Fruit fly (Drosophila melanogaster) S2 (cell line): Measurements from ENCODE around the gene Sgs8.

Experiments
- CG8478 ChIP-seq: fragments of >200 bp; optimal IDR thresholded peaks from 2 replicates; lab custom pipeline; 2018
- CTCF ChIP-seq, 2 experiments: fragments of >200 bp; optimal IDR thresholded peaks; 2 replicates each; lab custom pipeline; 2018

Sgs8 gene

DNA sequence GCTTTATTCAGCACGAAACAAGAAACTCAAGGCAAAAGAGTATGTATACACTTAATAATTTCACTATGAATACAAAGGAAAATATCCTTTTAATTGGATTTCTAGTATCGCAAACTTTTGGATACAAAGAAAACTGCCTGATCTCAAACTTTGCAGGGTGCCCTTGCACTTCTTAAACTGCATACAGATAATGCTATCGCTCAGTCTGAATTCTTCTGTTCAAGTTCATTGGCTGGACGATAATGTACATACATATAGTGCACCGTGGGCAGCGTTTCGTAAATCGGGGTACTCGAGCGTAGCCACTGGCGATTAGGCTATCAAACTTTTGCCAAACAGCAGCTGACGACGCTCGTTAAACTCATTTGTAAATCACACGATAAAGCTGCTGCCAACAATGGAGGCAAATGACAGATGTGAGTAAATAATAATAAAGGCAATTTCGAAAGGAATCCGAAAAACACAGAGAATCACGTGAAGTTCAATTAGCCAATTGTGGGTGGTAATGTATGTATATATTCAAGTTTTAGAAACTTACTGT is 17.5 kb upstream of the Sgs8 start:
- TF ChIP-seq CTCF (optimal IDR thresholded peaks at IDR 0.05; lab: Kevin White, UChicago) (no peak), CG8478 (lab: Kevin White, UChicago) (no peak)

DNA sequence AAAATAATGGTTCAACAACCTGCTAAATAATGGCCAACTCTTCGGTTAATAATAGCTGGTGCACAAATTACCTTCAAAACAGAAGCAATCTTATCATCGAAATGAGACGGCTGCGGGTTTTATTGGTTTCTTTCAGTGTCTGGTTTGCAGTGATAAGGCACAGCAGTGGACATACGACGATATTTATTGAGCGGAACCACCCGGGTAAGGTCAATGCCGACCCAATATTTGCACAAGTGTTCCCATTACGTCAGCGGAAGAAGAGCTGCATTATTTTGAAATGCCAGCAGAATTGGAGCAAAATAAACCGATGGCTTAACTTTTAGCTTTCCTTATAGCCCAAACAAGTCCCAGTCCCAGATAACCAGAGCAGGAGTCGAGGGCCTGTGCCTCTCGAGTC is 16.6 kb upstream of the Sgs8 start:
- TF ChIP-seq CG8478 (lab: Kevin White, UChicago): no peak
- TF ChIP-seq CTCF (optimal IDR thresholded peaks at IDR 0.05; lab: Kevin White, UChicago): no peak

DNA sequence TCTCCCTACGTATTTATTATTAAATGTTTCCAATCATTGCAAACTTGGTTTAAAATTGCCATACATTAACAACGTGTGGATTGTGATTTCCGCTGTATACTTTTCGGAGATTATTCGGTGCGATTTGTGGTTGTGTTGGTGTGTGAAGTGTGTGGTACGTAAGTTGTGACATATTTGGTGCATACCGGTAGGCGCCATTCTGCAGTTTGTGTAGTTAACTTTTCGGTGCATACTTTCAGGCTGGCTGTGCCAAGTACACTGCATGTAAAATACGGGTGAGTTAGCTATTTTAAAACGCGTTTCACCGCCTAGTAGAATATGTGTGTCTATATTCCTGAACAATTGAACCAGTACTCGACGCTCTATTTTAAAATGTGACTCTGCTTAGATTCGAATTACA is 14.1 kb upstream of the Sgs8 start:
- no peak for TF ChIP-seq CG8478 (lab: Kevin White, UChicago)
- TF ChIP-seq CTCF (optimal IDR thresholded peaks at IDR 0.05; lab: Kevin White, UChicago): peak; percentile 74 to 75

DNA sequence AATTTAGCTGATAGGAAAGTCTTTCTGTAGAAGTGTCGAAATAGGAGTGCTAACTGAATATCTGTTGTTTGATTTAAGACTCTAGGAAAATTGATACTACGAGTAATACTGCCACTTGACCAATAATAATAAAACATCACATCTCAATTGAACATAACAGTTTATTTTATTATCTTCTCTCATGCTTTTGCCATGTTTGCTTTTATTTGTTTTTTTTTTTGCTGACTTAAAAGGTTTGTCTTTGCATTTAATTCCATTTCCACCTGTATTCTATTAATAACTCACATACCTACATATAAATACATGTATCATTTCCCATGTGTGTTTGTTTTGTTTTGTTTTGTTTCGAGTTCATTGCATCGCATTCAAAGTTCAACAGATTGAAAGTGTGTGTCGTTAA is 13.4 kb upstream of the Sgs8 start, which contains the start of the genes CG11714 and Fuca:
Gene CG11714 (minus strand): TSS at position 101 of the 400 bp plus-strand sequence.
Gene Fuca (minus strand): TSS at position 101 of the 400 bp plus-strand sequence.
- TF ChIP-seq CTCF (optimal IDR thresholded peaks at IDR 0.05; lab: Kevin White, UChicago) (no peak), CG8478 (lab: Kevin White, UChicago) (no peak)

DNA sequence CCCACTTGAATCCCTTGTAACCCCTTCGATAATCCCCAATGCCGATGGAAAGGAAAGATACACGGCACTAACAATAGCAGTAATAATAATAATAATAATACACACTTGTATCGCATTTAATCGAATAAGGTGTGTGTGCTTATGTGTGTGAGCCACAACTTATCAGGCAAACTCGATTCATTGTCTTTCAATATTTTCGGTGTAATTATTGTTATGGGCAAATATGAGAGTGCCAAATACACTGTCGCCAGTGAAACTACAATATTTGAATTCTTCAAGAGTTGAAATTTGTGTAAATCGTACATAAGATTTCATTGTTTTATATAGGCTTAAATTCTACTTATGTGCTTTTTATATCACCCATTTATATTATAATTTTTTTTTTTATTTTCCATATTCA is 7.0 kb upstream of the Sgs8 start:
- no peak for TF ChIP-seq CG8478 (lab: Kevin White, UChicago)
- TF ChIP-seq CTCF (optimal IDR thresholded peaks at IDR 0.05; lab: Kevin White, UChicago): no peak

DNA sequence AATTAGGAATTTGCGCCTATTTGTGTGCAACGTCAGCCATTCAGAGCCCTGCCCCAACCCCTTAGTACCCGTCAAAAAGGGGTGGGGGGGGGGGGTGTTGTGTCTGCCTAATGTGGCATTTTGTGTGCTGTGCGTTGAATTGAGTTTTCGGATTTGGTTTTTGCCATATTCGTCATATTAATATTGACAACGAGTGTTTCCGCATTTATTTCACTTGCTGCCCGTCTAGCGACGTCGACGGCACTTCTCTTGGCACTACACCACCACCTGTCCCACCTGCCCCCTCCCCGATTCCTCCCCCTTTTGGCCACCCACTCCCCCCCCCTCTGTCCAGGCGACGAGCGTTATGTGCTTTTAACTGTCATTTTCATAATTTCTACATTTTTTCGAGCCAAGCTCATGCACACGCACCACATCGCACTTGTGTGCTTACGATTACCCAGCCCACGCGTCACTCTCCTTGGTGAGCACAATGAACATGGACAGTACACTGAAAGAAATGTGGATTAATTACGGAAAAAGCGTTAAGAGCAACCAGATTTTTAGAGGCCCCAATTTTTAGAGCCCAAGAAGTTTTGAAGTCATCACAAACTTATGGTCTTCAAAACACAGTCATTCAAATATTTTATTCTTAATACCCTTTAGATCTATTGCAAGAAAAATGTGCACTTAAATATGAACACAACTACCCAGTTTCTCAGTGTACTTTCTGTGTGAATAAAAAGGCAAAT is 6.3 kb upstream of the Sgs8 start:
- no peak for TF ChIP-seq CG8478 (lab: Kevin White, UChicago)
- no peak for TF ChIP-seq CTCF (optimal IDR thresholded peaks at IDR 0.05; lab: Kevin White, UChicago)

DNA sequence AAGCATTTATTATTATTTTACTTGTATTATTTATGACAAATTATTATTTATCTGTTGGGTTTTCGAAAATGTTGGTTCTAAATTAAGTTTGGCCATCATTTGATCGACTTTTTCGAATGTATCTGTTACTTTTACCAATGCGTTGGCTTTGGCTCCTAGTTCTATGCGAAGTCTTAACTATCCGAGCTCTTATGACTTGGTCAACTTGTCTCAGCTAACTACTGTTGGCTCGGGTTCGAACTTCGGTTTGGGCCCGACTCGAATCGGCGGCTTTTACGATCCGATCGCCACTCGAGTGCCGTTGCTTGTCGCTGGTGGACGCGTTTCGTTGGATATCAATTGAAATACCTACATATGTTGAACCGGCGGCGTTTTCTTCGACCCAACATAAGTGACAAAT is 4.2 kb upstream of the Sgs8 start, which contains the start of gene CG7512:
Gene CG7512 (plus strand): TSS at position 301 of the 400 bp plus-strand sequence.
- TF ChIP-seq CTCF (optimal IDR thresholded peaks at IDR 0.05; lab: Kevin White, UChicago) (no peak), CG8478 (lab: Kevin White, UChicago) (no peak)

DNA sequence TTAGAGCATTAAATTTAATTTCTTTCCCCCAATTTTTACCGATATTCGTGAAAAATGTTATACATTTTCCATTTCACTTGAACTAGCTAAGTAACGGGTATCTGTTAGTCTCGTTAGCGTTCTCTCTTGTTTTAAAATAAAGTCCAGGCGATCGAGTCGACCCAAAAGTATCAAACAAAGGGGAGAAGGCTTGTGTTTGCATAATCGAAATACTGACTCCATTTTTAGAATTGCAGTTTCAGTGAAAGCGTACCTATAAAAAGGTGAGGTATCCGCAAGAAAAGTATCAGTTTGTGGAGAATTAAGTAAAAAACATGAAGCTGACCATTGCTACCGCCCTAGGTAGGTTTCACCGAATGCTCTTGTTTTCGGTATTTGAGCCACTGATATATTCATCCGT is 2.7 kb upstream of the Sgs8 start, which contains the start of gene Sgs3:
Gene Sgs3 (plus strand): TSS at position 301 of the 400 bp plus-strand sequence.
- TF ChIP-seq CTCF (optimal IDR thresholded peaks at IDR 0.05; lab: Kevin White, UChicago) (no peak), CG8478 (lab: Kevin White, UChicago) (no peak)

DNA sequence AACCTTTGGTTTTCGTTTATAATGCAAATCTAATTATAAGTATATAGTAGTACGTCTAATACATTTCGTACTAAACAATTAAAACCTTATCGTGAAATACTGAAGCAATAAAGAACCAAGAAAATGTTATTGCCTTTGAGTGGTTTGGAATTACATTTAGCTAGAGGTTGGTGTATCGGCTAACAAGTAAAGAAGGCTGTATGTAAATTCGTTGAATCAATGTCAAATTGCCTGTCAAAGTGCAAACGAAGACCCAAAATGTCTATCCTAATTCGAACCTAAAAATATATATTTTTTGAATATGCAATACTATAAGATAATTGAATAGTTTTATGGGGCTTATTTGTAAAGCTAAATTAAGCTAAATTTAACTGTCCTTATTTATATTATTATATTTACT is 2.0 kb upstream of the Sgs8 start:
- peak; percentile 30 to 62 for TF ChIP-seq CTCF (optimal IDR thresholded peaks at IDR 0.05; lab: Kevin White, UChicago)
- no peak for TF ChIP-seq CG8478 (lab: Kevin White, UChicago)

DNA sequence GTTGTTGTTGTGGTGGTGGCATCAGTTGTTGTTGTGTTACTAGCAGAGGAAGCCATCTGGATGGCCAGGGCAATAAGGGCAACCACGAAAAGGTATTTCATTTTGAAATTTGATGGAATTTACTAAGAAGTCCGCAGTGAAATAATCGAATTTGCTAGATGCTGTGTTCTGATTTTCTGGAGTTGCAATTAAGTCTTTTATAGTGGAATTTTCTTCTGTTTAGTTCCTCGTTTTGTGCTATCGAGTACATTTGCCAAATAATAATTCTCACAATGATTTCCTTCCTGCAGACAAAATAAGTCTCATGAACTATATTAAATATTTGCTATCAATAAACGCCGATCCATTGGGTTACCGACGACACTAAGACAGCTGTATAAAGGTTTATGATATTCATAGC is 1.3 kb upstream of the Sgs8 start, which contains the start of gene CG33272:
Gene CG33272 (minus strand): TSS at position 101 of the 400 bp plus-strand sequence.
- TF ChIP-seq CG8478 (lab: Kevin White, UChicago): no peak
- no peak for TF ChIP-seq CTCF (optimal IDR thresholded peaks at IDR 0.05; lab: Kevin White, UChicago)

DNA sequence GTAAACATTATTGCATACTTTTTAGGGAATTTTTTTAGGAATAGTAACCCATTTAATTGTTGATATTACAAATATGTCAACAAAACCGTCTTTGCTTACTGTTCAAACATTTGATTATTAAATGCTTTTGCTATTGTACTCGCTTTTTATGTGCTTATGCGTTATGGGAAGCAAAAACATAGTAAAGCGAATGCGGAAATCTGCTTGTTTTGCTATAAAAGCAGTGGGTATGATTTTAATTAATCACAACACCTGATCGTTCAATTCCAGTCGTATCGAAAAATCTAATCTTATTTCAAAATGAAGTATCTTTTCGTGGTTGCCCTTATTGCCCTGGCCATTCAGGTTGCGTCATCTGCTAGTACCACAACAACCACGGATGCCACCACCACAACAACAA is 857 bp downstream of the Sgs8 start, which contains the start of gene CG33500:
Gene CG33500 (plus strand): TSS at position 301 of the 400 bp plus-strand sequence.
- TF ChIP-seq CG8478 (lab: Kevin White, UChicago) (no peak), CTCF (optimal IDR thresholded peaks at IDR 0.05; lab: Kevin White, UChicago) (no peak)

DNA sequence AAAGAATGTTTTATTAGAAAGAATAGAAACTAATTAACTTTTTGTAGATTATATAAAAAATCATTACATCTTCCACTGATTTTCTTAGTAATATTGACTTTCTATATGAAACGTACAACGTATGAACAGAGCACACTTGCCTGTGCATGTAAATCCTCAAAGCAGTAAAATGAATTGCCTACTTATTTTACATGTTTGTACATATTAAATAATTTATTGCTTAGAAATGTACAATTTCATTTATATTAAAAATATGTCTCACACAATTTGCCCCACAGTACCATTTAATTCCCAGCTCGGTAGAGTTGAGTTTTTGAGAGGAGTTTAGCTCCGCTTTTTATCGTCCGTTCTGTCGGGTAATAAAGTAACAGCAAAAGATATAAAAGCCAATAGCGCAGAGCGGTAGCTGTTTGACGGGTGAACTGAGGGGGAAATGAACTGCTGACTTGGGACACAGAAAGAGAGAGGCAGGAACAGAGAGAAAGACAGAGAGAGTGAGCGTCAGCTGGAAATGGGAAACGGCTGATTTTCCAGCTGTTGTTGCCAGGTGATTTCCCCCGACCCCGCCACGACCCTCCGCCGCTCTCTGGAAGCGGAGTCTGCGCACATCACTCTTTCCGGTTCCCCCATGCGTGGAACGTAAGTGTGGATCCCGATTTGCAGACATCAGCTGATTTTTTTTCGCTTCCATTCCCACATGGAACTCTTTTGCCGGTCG is 15.9 kb downstream of the Sgs8 start:
- TF ChIP-seq CTCF (optimal IDR thresholded peaks at IDR 0.05; lab: Kevin White, UChicago) (no peak), CG8478 (lab: Kevin White, UChicago) (no peak)

DNA sequence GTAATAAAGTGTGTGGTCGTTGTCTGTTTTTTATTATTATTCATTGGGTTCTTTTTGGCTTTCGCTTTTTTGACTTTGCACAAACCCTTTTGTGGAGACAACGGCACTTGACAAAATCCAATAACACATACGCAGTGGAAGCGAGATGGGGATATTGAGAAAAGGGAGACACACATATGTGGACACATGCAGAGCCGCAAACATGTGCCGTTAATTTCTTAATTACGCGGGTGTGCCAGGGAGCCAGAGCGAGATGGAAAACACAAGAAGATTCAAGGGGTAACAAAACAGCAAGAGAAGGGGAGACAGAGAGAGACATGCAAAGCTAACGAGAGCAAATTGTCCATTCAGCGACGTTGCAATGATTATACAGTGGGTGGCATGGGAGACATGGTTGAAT is 16.7 kb downstream of the Sgs8 start:
- TF ChIP-seq CG8478 (lab: Kevin White, UChicago) (no peak), CTCF (optimal IDR thresholded peaks at IDR 0.05; lab: Kevin White, UChicago) (no peak)

DNA sequence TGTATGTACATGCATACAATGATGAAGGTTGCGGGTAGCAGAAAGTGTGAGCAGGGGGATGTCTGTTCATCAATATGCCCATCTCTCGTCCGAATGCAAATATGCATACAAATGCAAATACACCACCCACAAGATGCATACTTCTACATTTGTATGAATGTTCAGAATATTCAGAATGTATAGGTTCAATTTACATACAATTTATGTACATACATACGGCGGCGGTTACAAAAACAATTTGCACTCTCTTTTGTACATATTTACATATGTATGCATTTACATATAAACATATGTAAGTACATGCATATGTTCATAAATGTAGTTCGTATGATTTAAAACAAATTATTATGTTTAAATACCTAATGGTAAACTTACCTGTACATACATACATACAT is 17.3 kb downstream of the Sgs8 start:
- TF ChIP-seq CG8478 (lab: Kevin White, UChicago): no peak
- TF ChIP-seq CTCF (optimal IDR thresholded peaks at IDR 0.05; lab: Kevin White, UChicago): no peak
